Fruit fly (Drosophila melanogaster): ENCODE results near the gene comt.

Gene comt

DNA sequence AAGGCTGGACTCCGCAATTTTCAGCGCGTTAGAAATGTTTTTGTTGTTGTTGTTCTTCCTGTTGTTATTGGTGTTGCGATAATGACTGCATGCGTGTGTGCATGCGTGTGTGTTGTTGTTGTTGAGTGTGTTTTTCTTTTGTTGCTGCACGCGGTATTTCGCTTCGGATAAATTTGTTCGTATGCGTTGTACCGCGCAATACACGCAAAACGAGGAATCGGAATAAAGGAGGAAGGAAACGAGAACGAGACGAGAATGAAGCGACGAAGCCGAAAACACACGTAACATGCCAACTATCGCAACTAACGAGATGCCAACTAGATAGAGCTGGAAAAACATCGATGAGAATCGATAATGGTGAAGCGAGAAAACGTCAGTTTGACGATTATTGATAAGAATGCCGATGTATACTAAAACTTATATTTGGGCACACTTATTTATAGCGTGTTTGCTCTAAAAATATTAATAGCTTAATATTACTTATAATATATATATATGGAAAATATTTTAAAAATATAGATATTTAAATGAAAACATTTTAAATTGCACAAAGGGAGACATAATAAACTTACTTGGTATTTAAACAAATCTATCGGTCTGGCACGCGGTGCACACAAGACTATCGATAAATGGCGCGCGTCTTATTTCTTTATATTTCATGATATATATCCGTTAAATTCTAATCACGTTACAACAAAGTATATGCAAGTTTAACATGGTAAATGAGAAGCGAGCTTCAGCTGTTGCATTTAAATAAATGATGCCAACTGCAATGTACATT, 47.3 kb upstream of the comt start, which contains the start of gene sno (continued):
- TF ChIP-seq CG1603 (tag; optimal IDR thresholded peaks at IDR 0.05) (peak; percentile 28), sna (GFP tag; IDR thresholded peaks at IDR 0.05; ENCODE audit: partially characterized antibody) (peak; percentile 69; the same call in 1 of the 2 replicates), ind (GFP tag; optimal IDR thresholded peaks at IDR 0.05) (no peak), bigmax (GFP tag; optimal IDR thresholded peaks at IDR 0.05) (no peak), Doc2 (GFP tag; IDR thresholded peaks at IDR 0.05) (no peak), Fer1 (GFP tag; optimal IDR thresholded peaks at IDR 0.05) (no peak), unc-4 (GFP tag; IDR thresholded peaks at IDR 0.05; ENCODE audit: partially characterized antibody) (peak; percentile 78), CG4282 (GFP tag; optimal IDR thresholded peaks at IDR 0.05) (no peak), CG10267 (tag; optimal IDR thresholded peaks at IDR 0.05) (no peak), CTCF (GFP tag; optimal IDR thresholded peaks at IDR 0.05) (no peak), CG11695 (GFP tag; IDR thresholded peaks at IDR 0.05) (peak; percentile 33; the same call in 1 of the 3 replicates), Lim3 (GFP tag; IDR thresholded peaks at IDR 0.05) (no peak), NfI (GFP tag; optimal IDR thresholded peaks at IDR 0.05) (no peak), bab2 (GFP tag; optimal IDR thresholded peaks at IDR 0.05) (no peak), cato (GFP tag; optimal IDR thresholded peaks at IDR 0.05; ENCODE audit: borderline replicate concordance) (no peak), hbn (GFP tag; IDR thresholded peaks at IDR 0.05; ENCODE audit: partially characterized antibody) (peak; percentile 64), Rx (GFP tag; IDR thresholded peaks at IDR 0.05) (no peak), Mad (GFP tag; optimal IDR thresholded peaks at IDR 0.05) (no peak), CG10321 (GFP tag; IDR thresholded peaks at IDR 0.05) (no peak), CG6765 (GFP tag; optimal IDR thresholded peaks at IDR 0.05) (no peak), CG17359 (tag; optimal IDR thresholded peaks at IDR 0.05) (no peak), lmd (GFP tag; IDR thresholded peaks at IDR 0.05) (no peak), CG34422 (GFP tag; IDR thresholded peaks at IDR 0.05) (peak; percentile 14; the same call in 1 of the 3 replicates), CG18599 (GFP tag; optimal IDR thresholded peaks at IDR 0.05) (no peak), CG5180 (GFP tag; optimal IDR thresholded peaks at IDR 0.05) (no peak), twi (tag; optimal IDR thresholded peaks at IDR 0.05) (no peak), MTF-1 (GFP tag; optimal IDR thresholded peaks at IDR 0.05; ENCODE audit: borderline replicate concordance) (no peak), chinmo (GFP tag; IDR thresholded peaks at IDR 0.05; ENCODE audit: partially characterized antibody) (peak; percentile 85), CG11093 (GFP tag; IDR thresholded peaks at IDR 0.05) (no peak), z (GFP tag; IDR thresholded peaks at IDR 0.05) (no peak), fd102C (GFP tag; optimal IDR thresholded peaks at IDR 0.05) (no peak), CG12744 (GFP tag; optimal IDR thresholded peaks at IDR 0.05) (no peak), CG31388 (GFP tag; optimal IDR thresholded peaks at IDR 0.05) (no peak), so (GFP tag; IDR thresholded peaks at IDR 0.05) (no peak), YL-1 (GFP tag; optimal IDR thresholded peaks at IDR 0.05) (no peak), CG18262 (tag; optimal IDR thresholded peaks at IDR 0.05) (no peak), dm (GFP tag; optimal IDR thresholded peaks at IDR 0.05) (no peak), caup (GFP tag; optimal IDR thresholded peaks at IDR 0.05; ENCODE audit: severe bottlenecking) (no peak), CG8359 (GFP tag; optimal IDR thresholded peaks at IDR 0.05; ENCODE audit: borderline replicate concordance) (no peak), ash1 (GFP tag; optimal IDR thresholded peaks at IDR 0.05) (no peak), CG17612 (GFP tag; IDR thresholded peaks at IDR 0.05) (no peak), tap (tag; optimal IDR thresholded peaks at IDR 0.05) (no peak), Doc3 (GFP tag; IDR thresholded peaks at IDR 0.05; ENCODE audit: partially characterized antibody) (peak; percentile 73; the same call in 2 of the 3 replicates), TFAM (GFP tag; optimal IDR thresholded peaks at IDR 0.05) (no peak), CG9797 (GFP tag; optimal IDR thresholded peaks at IDR 0.05) (peak; percentile 26), Gsc (GFP tag; IDR thresholded peaks at IDR 0.05) (no peak), CG18011 (GFP tag; optimal IDR thresholded peaks at IDR 0.05) (no peak), Dbx (GFP tag; IDR thresholded peaks at IDR 0.05) (no peak), CG6813 (GFP tag; optimal IDR thresholded peaks at IDR 0.05) (no peak)
